Fruit fly (Drosophila melanogaster) whole organism, prepupa: ENCODE data around the gene Rb97D.

ENCODE experiments used
- Blimp-1 ChIP-seq: fragments of 200-800 bp; sonication (Bioruptor generic); optimal IDR thresholded peaks from 3 replicates; lab custom pipeline; 2017; ENCODE audit warnings: missing biosample characterization, missing genetic modification characterization, mild to moderate bottlenecking, moderate library complexity, missing genetic modification reagents
- CG10631 ChIP-seq: fragments of 200-800 bp; sonication (Bioruptor generic); optimal IDR thresholded peaks from 2 replicates; lab custom pipeline; 2016; ENCODE audit warnings: missing biosample characterization, missing genetic modification characterization
- CG10669 ChIP-seq: fragments of 200-800 bp; sonication (Bioruptor generic); optimal IDR thresholded peaks from 3 replicates; lab custom pipeline; 2018; ENCODE audit warnings: missing biosample characterization, mild to moderate bottlenecking, missing genetic modification characterization, moderate library complexity
- CG11902 ChIP-seq: fragments of 200-800 bp; sonication (Bioruptor generic); optimal IDR thresholded peaks from 3 replicates; lab custom pipeline; 2016; ENCODE audit warnings: missing biosample characterization, missing genetic modification characterization
- CG16779 ChIP-seq: fragments of 200-800 bp; sonication (Bioruptor generic); optimal IDR thresholded peaks from 3 replicates; lab custom pipeline; 2017; ENCODE audit warnings: missing biosample characterization, mild to moderate bottlenecking, missing genetic modification characterization
- CG3032 ChIP-seq: fragments of 200-800 bp; optimal IDR thresholded peaks from 2 replicates; lab custom pipeline; 2019; ENCODE audit warnings: missing biosample characterization, mild to moderate bottlenecking, missing genetic modification characterization, moderate library complexity
- CG31627 ChIP-seq: fragments of 200-800 bp; sonication (Bioruptor generic); optimal IDR thresholded peaks from 3 replicates; lab custom pipeline; 2016; ENCODE audit warnings: missing biosample characterization, missing genetic modification characterization
- CG34406 ChIP-seq: fragments of 200-800 bp; sonication (Bioruptor generic); optimal IDR thresholded peaks from 3 replicates; lab custom pipeline; 2016; ENCODE audit warnings: missing biosample characterization, missing genetic modification characterization
- CG6276 ChIP-seq: fragments of 200-800 bp; sonication (Bioruptor generic); optimal IDR thresholded peaks from 2 replicates; lab custom pipeline; 2017; ENCODE audit warnings: missing biosample characterization, mild to moderate bottlenecking, missing genetic modification characterization
- CG6792 ChIP-seq: fragments of 200-800 bp; sonication (Bioruptor generic); optimal IDR thresholded peaks from 3 replicates; lab custom pipeline; 2016; ENCODE audit warnings: missing biosample characterization, missing genetic modification characterization
- CG6854 ChIP-seq: fragments of 200-800 bp; sonication (Bioruptor generic); optimal IDR thresholded peaks from 2 replicates; lab custom pipeline; 2017; ENCODE audit warnings: missing biosample characterization, mild to moderate bottlenecking, missing genetic modification characterization
- Eip93F ChIP-seq: fragments of 200-800 bp; sonication (Bioruptor generic); optimal IDR thresholded peaks from 2 replicates; lab custom pipeline; 2016; ENCODE audit warnings: missing biosample characterization, mild to moderate bottlenecking, missing genetic modification characterization
- Ets21C ChIP-seq: fragments of 200-800 bp; sonication (Bioruptor generic); optimal IDR thresholded peaks from 3 replicates; lab custom pipeline; 2016; ENCODE audit warnings: missing biosample characterization, missing genetic modification characterization
- Ets96B ChIP-seq: fragments of 200-800 bp; optimal IDR thresholded peaks from 2 replicates; lab custom pipeline; 2019; ENCODE audit warnings: missing biosample characterization, mild to moderate bottlenecking, missing genetic modification characterization, moderate library complexity
- Hr38 ChIP-seq: sonication (Bioruptor generic); optimal IDR thresholded peaks from 2 replicates; lab custom pipeline; 2016; ENCODE audit warnings: missing biosample characterization, missing genetic modification characterization
- Hr39 ChIP-seq: fragments of 200-800 bp; sonication (Bioruptor generic); optimal IDR thresholded peaks from 2 replicates; lab custom pipeline; 2016; ENCODE audit warnings: missing biosample characterization, missing genetic modification characterization
- Met ChIP-seq: fragments of 200-800 bp; sonication (Bioruptor generic); optimal IDR thresholded peaks from 3 replicates; lab custom pipeline; 2016; ENCODE audit warnings: missing biosample characterization, missing genetic modification characterization
- OdsH ChIP-seq: fragments of 200-800 bp; sonication (Bioruptor generic); optimal IDR thresholded peaks from 3 replicates; lab custom pipeline; 2016; ENCODE audit warnings: missing biosample characterization, missing genetic modification characterization
- Sox102F ChIP-seq: fragments of 200-800 bp; sonication (Bioruptor generic); optimal IDR thresholded peaks from 2 replicates; lab custom pipeline; 2016; ENCODE audit warnings: missing biosample characterization, mild to moderate bottlenecking, missing genetic modification characterization
- Sox14 ChIP-seq: fragments of 200-800 bp; sonication (Bioruptor generic); optimal IDR thresholded peaks from 3 replicates; lab custom pipeline; 2016; ENCODE audit warnings: missing biosample characterization, missing genetic modification characterization
- achi ChIP-seq: fragments of 200-800 bp; sonication (Bioruptor generic); optimal IDR thresholded peaks from 3 replicates; lab custom pipeline; 2016; ENCODE audit warnings: missing biosample characterization, missing genetic modification characterization
- dac ChIP-seq: fragments of 200-800 bp; sonication (Bioruptor generic); optimal IDR thresholded peaks from 2 replicates; lab custom pipeline; 2017; ENCODE audit warnings: missing biosample characterization, mild to moderate bottlenecking, missing genetic modification characterization
- dsx ChIP-seq: fragments of 200-800 bp; optimal IDR thresholded peaks from 3 replicates; lab custom pipeline; 2019; ENCODE audit warnings: missing biosample characterization, mild to moderate bottlenecking, missing genetic modification characterization, moderate library complexity; ENCODE audit not compliant: poor library complexity, severe bottlenecking
- eg ChIP-seq: fragments of 200-800 bp; sonication (Bioruptor generic); IDR thresholded peaks from 3 replicates; pipeline ENCODE4 v1.3.6; 2022; ENCODE audit warnings: missing biosample characterization, missing genetic modification characterization
- fd59A ChIP-seq: fragments of 200-800 bp; sonication (Bioruptor generic); optimal IDR thresholded peaks from 2 replicates; lab custom pipeline; 2017; ENCODE audit warnings: missing biosample characterization, mild to moderate bottlenecking, missing genetic modification characterization, missing genetic modification reagents
- fkh ChIP-seq: fragments of 200-800 bp; sonication (Bioruptor generic); optimal IDR thresholded peaks from 3 replicates; lab custom pipeline; 2017; ENCODE audit warnings: missing biosample characterization, mild to moderate bottlenecking, missing genetic modification characterization, moderate library complexity
- lz ChIP-seq: fragments of 200-800 bp; sonication (Bioruptor generic); optimal IDR thresholded peaks from 3 replicates; lab custom pipeline; 2016; ENCODE audit warnings: missing biosample characterization, missing genetic modification characterization
- net ChIP-seq: fragments of 200-800 bp; sonication (Bioruptor generic); optimal IDR thresholded peaks from 3 replicates; lab custom pipeline; 2016; ENCODE audit warnings: missing biosample characterization, missing genetic modification characterization
- svp ChIP-seq: fragments of 200-800 bp; sonication (Bioruptor generic); peaks from one replicate; lab custom pipeline; 2016; ENCODE audit warnings: missing biosample characterization, missing genetic modification characterization
- topi ChIP-seq: fragments of 200-800 bp; sonication (Bioruptor generic); optimal IDR thresholded peaks from 3 replicates; lab custom pipeline; 2016; ENCODE audit warnings: missing biosample characterization, missing genetic modification characterization
- vri ChIP-seq: fragments of 200-800 bp; sonication (Bioruptor generic); optimal IDR thresholded peaks from 3 replicates; lab custom pipeline; 2016; ENCODE audit warnings: missing biosample characterization, mild to moderate bottlenecking, missing genetic modification characterization

Gene Rb97D

dm6 chr3R:26831861-26832260, 43.7 kb downstream of the Rb97D start (continued):
- TF ChIP-seq fkh = no peak
- no peak for TF ChIP-seq CG31627 (GFP tag; lab: Kevin White, UChicago)
- TF ChIP-seq Sox102F (GFP tag; lab: Kevin White, UChicago) = no peak
- peak; percentile 39 for TF ChIP-seq net (GFP tag; lab: Kevin White, UChicago)
- TF ChIP-seq Ets96B (tag; lab: Kevin White, UChicago) = peak; percentile 78
- no peak for TF ChIP-seq Eip93F
- peak; percentile 35 for TF ChIP-seq CG6792 (GFP tag; lab: Kevin White, UChicago)
- TF ChIP-seq Hr39 (GFP tag; lab: Kevin White, UChicago) = no peak
- peak; percentile 3 for TF ChIP-seq topi (GFP tag; lab: Kevin White, UChicago)
- TF ChIP-seq achi = peak; percentile 59
- TF ChIP-seq dsx (GFP tag; lab: Kevin White, UChicago) = peak; percentile 34
- TF ChIP-seq CG16779 = no peak
- no peak for TF ChIP-seq CG6854 (GFP tag; lab: Kevin White, UChicago)
- TF ChIP-seq CG6276 (GFP tag; lab: Kevin White, UChicago) = peak; percentile 22
- peak; percentile 14 for TF ChIP-seq CG34406 (GFP tag; lab: Kevin White, UChicago)
- no peak for TF ChIP-seq Blimp-1
- peak; percentile 79 for TF ChIP-seq CG10631 (GFP tag; lab: Kevin White, UChicago)
- no peak for TF ChIP-seq Ets21C
- peak; percentile 63 for TF ChIP-seq CG3032 (tag; lab: Kevin White, UChicago)
- peak; percentile 67 for TF ChIP-seq fd59A
- TF ChIP-seq OdsH = peak; percentile 60
- peak; percentile 65 for TF ChIP-seq CG10669
- TF ChIP-seq CG11902 (GFP tag; lab: Kevin White, UChicago) = no peak
- TF ChIP-seq eg (GFP tag; lab: Robert Waterston, UW) = 0 out of 3 replicates have a peak, but pooled peaks have one; percentile 43
- peak; percentile 15 for TF ChIP-seq Met (GFP tag; lab: Kevin White, UChicago)
- TF ChIP-seq dac (GFP tag; lab: Kevin White, UChicago) = peak; percentile 36
- no peak for TF ChIP-seq lz (GFP tag; lab: Kevin White, UChicago)
- peak; percentile 57 for TF ChIP-seq Sox14 (GFP tag; lab: Kevin White, UChicago)
- no peak for TF ChIP-seq vri (GFP tag; lab: Kevin White, UChicago)
- no peak for TF ChIP-seq Hr38 (GFP tag; lab: Kevin White, UChicago)
- TF ChIP-seq svp (GFP tag; lab: Kevin White, UChicago) = peak; percentile 39
